Worm (Caenorhabditis elegans) whole organism, young adult: ENCODE data around the gene tre-2.

ENCODE experiments used
- B0261.1 ChIP-seq: sonication (generic microtip); optimal IDR thresholded peaks from 2 replicates; lab custom pipeline; 2016; ENCODE audit warnings: mild to moderate bottlenecking, missing genetic modification characterization, moderate library complexity, missing compliant biosample characterization
- C17E4.6 ChIP-seq: fragments of 200-800 bp; sonication (Bioruptor generic); IDR thresholded peaks from 2 replicates; pipeline ENCODE4 v1.3.6; 2022; ENCODE audit warnings: missing genetic modification reagents, missing genetic modification characterization, missing compliant biosample characterization
- F33H1.4 ChIP-seq: fragments of 200-800 bp; sonication (Bioruptor generic); IDR thresholded peaks from 2 replicates; pipeline ENCODE4 v1.3.6; 2022; ENCODE audit warnings: missing genetic modification reagents, missing genetic modification characterization, missing compliant biosample characterization
- F49E8.2 ChIP-seq: sonication (generic microtip); optimal IDR thresholded peaks from 3 replicates; lab custom pipeline; 2017; ENCODE audit warnings: missing genetic modification characterization, mild to moderate bottlenecking, missing compliant biosample characterization, antibody characterized with exemption, moderate library complexity; ENCODE audit not compliant: insufficient read depth
- Y53F4B.3 ChIP-seq: fragments of 200-800 bp; sonication (Bioruptor generic); IDR thresholded peaks from 2 replicates; pipeline ENCODE4 v1.3.6; 2022; ENCODE audit warnings: missing genetic modification reagents, missing genetic modification characterization, missing compliant biosample characterization
- Y53G8AR.9 ChIP-seq: fragments of 200-800 bp; sonication (Bioruptor generic); conservative IDR thresholded peaks from 2 replicates; pipeline ENCODE4 v1.3.6; 2022; ENCODE audit warnings: missing genetic modification reagents, missing genetic modification characterization, missing compliant biosample characterization
- Y56A3A.18 ChIP-seq: fragments of 200-800 bp; sonication (Bioruptor generic); IDR thresholded peaks from 2 replicates; pipeline ENCODE4 v1.3.6; 2022; ENCODE audit warnings: missing genetic modification reagents, missing genetic modification characterization, missing compliant biosample characterization
- ZK185.1 ChIP-seq: sonication (generic microtip); optimal IDR thresholded peaks from 2 replicates; lab custom pipeline; 2016; ENCODE audit warnings: mild to moderate bottlenecking, missing genetic modification characterization, missing compliant biosample characterization; ENCODE audit not compliant: poor library complexity, severe bottlenecking
- akir-1 ChIP-seq: fragments of 200-800 bp; sonication (Bioruptor generic); optimal IDR thresholded peaks from 2 replicates; lab custom pipeline; 2018; ENCODE audit warnings: mild to moderate bottlenecking, missing genetic modification characterization, moderate library complexity, missing compliant biosample characterization
- atf-7 ChIP-seq: sonication (generic microtip); optimal IDR thresholded peaks from 2 replicates; lab custom pipeline; 2017; ENCODE audit warnings: mild to moderate bottlenecking, missing genetic modification characterization, missing compliant biosample characterization
- attf-3 ChIP-seq: fragments of 200-800 bp; sonication (Bioruptor generic); conservative IDR thresholded peaks from 2 replicates; pipeline ENCODE4 v1.3.6; 2022; ENCODE audit warnings: missing genetic modification reagents, missing genetic modification characterization, missing compliant biosample characterization
- attf-5 ChIP-seq: fragments of 200-800 bp; sonication (Bioruptor generic); optimal IDR thresholded peaks from 2 replicates; lab custom pipeline; 2018; ENCODE audit warnings: mild to moderate bottlenecking, missing genetic modification characterization, missing compliant biosample characterization
- bed-2 ChIP-seq: fragments of 200-800 bp; sonication (Bioruptor generic); IDR thresholded peaks from 2 replicates; pipeline ENCODE4 v1.3.6; 2022; ENCODE audit warnings: missing genetic modification reagents, missing genetic modification characterization, missing compliant biosample characterization
- ceh-100 ChIP-seq: fragments of 200-800 bp; sonication (Bioruptor generic); IDR thresholded peaks from 2 replicates; pipeline ENCODE4 v1.3.6; 2022; ENCODE audit warnings: missing genetic modification reagents, missing genetic modification characterization, missing compliant biosample characterization
- ceh-27 ChIP-seq: fragments of 200-800 bp; sonication (Bioruptor generic); optimal IDR thresholded peaks from 2 replicates; lab custom pipeline; 2018; ENCODE audit warnings: mild to moderate bottlenecking, missing genetic modification characterization, moderate library complexity, missing compliant biosample characterization
- ceh-58 ChIP-seq: fragments of 200-800 bp; sonication (Bioruptor generic); IDR thresholded peaks from 2 replicates; pipeline ENCODE4 v1.3.6; 2022; ENCODE audit warnings: missing genetic modification characterization, missing compliant biosample characterization
- chd-7 ChIP-seq: sonication (generic microtip); optimal IDR thresholded peaks from 2 replicates; lab custom pipeline; 2016; ENCODE audit warnings: mild to moderate bottlenecking, missing genetic modification characterization, moderate library complexity, missing compliant biosample characterization
- dox-1 ChIP-seq: fragments of 200-800 bp; sonication (Bioruptor generic); IDR thresholded peaks from 2 replicates; pipeline ENCODE4 v1.3.6; 2022; ENCODE audit warnings: missing genetic modification reagents, missing genetic modification characterization, missing compliant biosample characterization
- dpl-1 ChIP-seq: fragments of 150-350 bp; optimal IDR thresholded peaks from 2 replicates; lab custom pipeline; 2014; ENCODE audit warnings: missing biosample characterization, missing genetic modification reagents, missing genetic modification characterization
- egl-18 ChIP-seq: fragments of 200-800 bp; sonication (Bioruptor generic); IDR thresholded peaks from 2 replicates; pipeline ENCODE4 v1.3.6; 2022; ENCODE audit warnings: missing genetic modification reagents, missing genetic modification characterization, missing compliant biosample characterization
- egrh-3 ChIP-seq: fragments of 200-800 bp; sonication (Bioruptor generic); IDR thresholded peaks from 2 replicates; pipeline ENCODE4 v1.3.6; 2022; ENCODE audit warnings: missing genetic modification reagents, missing genetic modification characterization, missing compliant biosample characterization
- him-1 ChIP-seq: sonication (generic microtip); optimal IDR thresholded peaks from 2 replicates; lab custom pipeline; 2016; ENCODE audit warnings: missing genotype, missing genetic modification reagents, missing genetic modification characterization, missing compliant biosample characterization
- hlh-26 ChIP-seq: fragments of 200-800 bp; sonication (Bioruptor generic); conservative IDR thresholded peaks from 2 replicates; pipeline ENCODE4 v1.3.6; 2022; ENCODE audit warnings: missing genetic modification reagents, missing genetic modification characterization, missing compliant biosample characterization
- hmg-1.2 ChIP-seq: fragments of 200-800 bp; sonication (Bioruptor generic); IDR thresholded peaks from 2 replicates; pipeline ENCODE4 v1.3.6; 2022; ENCODE audit warnings: missing genetic modification reagents, missing genetic modification characterization, missing compliant biosample characterization
- hmg-20 ChIP-seq: fragments of 200-800 bp; sonication (Bioruptor generic); IDR thresholded peaks from 2 replicates; pipeline ENCODE4 v1.3.6; 2022; ENCODE audit warnings: missing genetic modification reagents, missing genetic modification characterization, missing compliant biosample characterization
- hrde-1 ChIP-seq: sonication (generic microtip); optimal IDR thresholded peaks from 2 replicates; lab custom pipeline; 2016; ENCODE audit warnings: missing genetic modification characterization, mild to moderate bottlenecking, missing compliant biosample characterization, moderate library complexity, missing genotype, missing genetic modification reagents, borderline replicate concordance
- lin-26 ChIP-seq: fragments of 200-800 bp; sonication (Bioruptor generic); IDR thresholded peaks from 2 replicates; pipeline ENCODE4 v1.3.6; 2022; ENCODE audit warnings: missing genetic modification reagents, missing genetic modification characterization, missing compliant biosample characterization
- lin-35 ChIP-seq, 3 experiments: fragments of 150-350 bp in 2 of 3; sonication (generic microtip) in 1 of 3; optimal IDR thresholded peaks; 2 replicates each; lab custom pipeline; 2014 to 2018; ENCODE audit warnings: missing biosample characterization in 3 of 3, missing genetic modification characterization in 3 of 3, missing genetic modification reagents in 3 of 3
- lin-40 ChIP-seq: sonication (generic microtip); optimal IDR thresholded peaks from 2 replicates; lab custom pipeline; 2016; ENCODE audit warnings: missing genetic modification characterization, mild to moderate bottlenecking, missing compliant biosample characterization, missing genotype, missing genetic modification reagents
- lir-1 ChIP-seq: fragments of 200-800 bp; sonication (Bioruptor generic); conservative IDR thresholded peaks from 2 replicates; pipeline ENCODE4 v1.3.6; 2022; ENCODE audit warnings: missing genetic modification reagents, missing genetic modification characterization, missing compliant biosample characterization
- lsy-27 ChIP-seq: sonication (generic microtip); optimal IDR thresholded peaks from 2 replicates; lab custom pipeline; 2017; ENCODE audit warnings: missing genetic modification characterization, mild to moderate bottlenecking, missing compliant biosample characterization, antibody characterized with exemption, missing genotype, borderline replicate concordance; ENCODE audit not compliant: insufficient read depth
- madf-3 ChIP-seq: fragments of 200-800 bp; sonication (Bioruptor generic); IDR thresholded peaks from 2 replicates; pipeline ENCODE4 v1.3.6; 2022; ENCODE audit warnings: missing genetic modification reagents, missing genetic modification characterization, missing compliant biosample characterization
- mcd-1 ChIP-seq: fragments of 200-800 bp; sonication (Bioruptor generic); IDR thresholded peaks from 2 replicates; pipeline ENCODE4 v1.3.6; 2022; ENCODE audit warnings: missing genetic modification reagents, missing genetic modification characterization, missing compliant biosample characterization
- mel-28 ChIP-seq: sonication (generic microtip); optimal IDR thresholded peaks from 2 replicates; lab custom pipeline; 2016; ENCODE audit warnings: borderline replicate concordance, mild to moderate bottlenecking, missing genetic modification characterization, missing compliant biosample characterization
- nfya-1 ChIP-seq: sonication (generic microtip); optimal IDR thresholded peaks from 2 replicates; lab custom pipeline; 2017; ENCODE audit warnings: antibody characterized with exemption, missing compliant biosample characterization, missing genetic modification characterization, borderline replicate concordance; ENCODE audit not compliant: insufficient read depth
- nhr-27 ChIP-seq: fragments of 200-800 bp; sonication (Bioruptor generic); optimal IDR thresholded peaks from 2 replicates; lab custom pipeline; 2018; ENCODE audit warnings: mild to moderate bottlenecking, missing genetic modification characterization, moderate library complexity, missing compliant biosample characterization
- sdz-38 ChIP-seq: sonication (generic microtip); optimal IDR thresholded peaks from 2 replicates; lab custom pipeline; 2016; ENCODE audit warnings: missing genotype, missing genetic modification characterization, missing compliant biosample characterization
- snpc-1.1 ChIP-seq: sonication (generic microtip); optimal IDR thresholded peaks from 2 replicates; lab custom pipeline; 2017; ENCODE audit warnings: missing genetic modification characterization, mild to moderate bottlenecking, missing compliant biosample characterization, antibody characterized with exemption, moderate library complexity, missing genotype, missing genetic modification reagents; ENCODE audit not compliant: insufficient read depth
- snpc-3.4 ChIP-seq: sonication (generic microtip); optimal IDR thresholded peaks from 2 replicates; lab custom pipeline; 2017; ENCODE audit warnings: missing genetic modification characterization, mild to moderate bottlenecking, missing compliant biosample characterization, antibody characterized with exemption, moderate library complexity, missing genotype, missing genetic modification reagents
- snpc-4 ChIP-seq, 5 experiments: fragments of 150-350 bp in 1 of 5; sonication (generic microtip) in 4 of 5; optimal IDR thresholded peaks; 2 replicates each; lab custom pipeline; 2014 to 2018; ENCODE audit warnings: missing genetic modification characterization in 5 of 5, missing biosample characterization in 3 of 5, antibody characterized with exemption in 2 of 5, mild to moderate bottlenecking in 2 of 5, missing compliant biosample characterization in 2 of 5, missing genotype in 2 of 5, moderate library complexity in 2 of 5, missing genetic modification reagents in 1 of 5
- sptf-2 ChIP-seq: fragments of 200-800 bp; sonication (Bioruptor generic); optimal IDR thresholded peaks from 2 replicates; lab custom pipeline; 2018; ENCODE audit warnings: mild to moderate bottlenecking, missing genetic modification characterization, missing compliant biosample characterization
- tbx-9 ChIP-seq: sonication (generic microtip); optimal IDR thresholded peaks from 2 replicates; lab custom pipeline; 2016; ENCODE audit warnings: borderline replicate concordance, missing genetic modification characterization, inconsistent platforms, missing compliant biosample characterization
- ztf-3 ChIP-seq: fragments of 200-800 bp; sonication (Bioruptor generic); optimal IDR thresholded peaks from 2 replicates; lab custom pipeline; 2018; ENCODE audit warnings: mild to moderate bottlenecking, missing genetic modification characterization, missing compliant biosample characterization

tre-2 gene

DNA sequence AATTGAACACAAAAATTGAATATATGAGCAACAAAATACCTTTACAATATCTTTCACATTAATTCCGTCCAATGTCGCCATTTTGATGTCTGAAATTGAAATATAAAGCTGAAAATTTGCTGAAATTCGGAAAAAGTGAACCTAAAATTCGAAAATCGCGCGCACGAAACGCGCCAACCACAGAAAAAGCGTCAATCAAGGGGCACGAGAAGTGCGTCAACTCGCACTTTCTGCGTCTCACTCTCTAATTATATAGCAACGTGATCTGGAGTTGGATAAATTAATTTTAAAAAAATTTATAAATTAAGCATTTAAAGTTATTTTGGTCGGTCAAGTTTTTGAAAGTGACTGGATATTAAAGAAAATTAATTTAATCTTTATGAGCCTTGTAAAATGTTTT lies 36.1 kb upstream of the tre-2 start, which contains the start of gene ruvb-2 (continued):
- no peak for TF ChIP-seq hmg-20 (GFP tag; lab: Robert Waterston, UW)
- peak; percentile 65; the same call in 1 of the 2 replicates for TF ChIP-seq attf-3
- no peak for TF ChIP-seq atf-7 (tag; lab: Kevin White, UChicago)
- peak; percentile 69 for TF ChIP-seq dpl-1 (GFP tag; lab: Kevin White, UChicago)
- TF ChIP-seq chd-7 (tag; lab: Kevin White, UChicago), result no peak
- TF ChIP-seq ceh-27 (GFP tag; lab: Kevin White, UChicago), result no peak
- no peak; the same call in 1 of the 2 replicates for TF ChIP-seq dox-1
- peak; percentile 63 for TF ChIP-seq snpc-3.4 (tag; lab: Kevin White, UChicago)
- TF ChIP-seq bed-2 (GFP tag; lab: Robert Waterston, UW), result no peak
- TF ChIP-seq lin-40 (tag; lab: Kevin White, UChicago), result no peak
- TF ChIP-seq nfya-1 (tag; lab: Kevin White, UChicago), result no peak
- peak; percentile 74 for TF ChIP-seq snpc-4 (GFP tag; optimal IDR thresholded peaks at IDR 0.05; lab: Kevin White, UChicago)
- peak; percentile 79 to 91 (median 86) for TF ChIP-seq snpc-4 (tag; optimal IDR thresholded peaks at IDR 0.05; lab: Kevin White, UChicago)
- no peak for TF ChIP-seq egrh-3 (GFP tag; lab: Robert Waterston, UW)
- no peak for TF ChIP-seq hlh-26 (GFP tag; lab: Robert Waterston, UW)
- no peak for TF ChIP-seq F49E8.2 (tag; lab: Kevin White, UChicago)
- no peak for TF ChIP-seq sdz-38 (tag; lab: Kevin White, UChicago)
- TF ChIP-seq Y53F4B.3 (GFP tag; lab: Robert Waterston, UW), result no peak
- TF ChIP-seq lin-35 (GFP tag; optimal IDR thresholded peaks at IDR 0.05; lab: Kevin White, UChicago), result peak in 1 of 3 experiments; percentile 81
- TF ChIP-seq akir-1, result no peak
- peak; percentile 26; the same call in 1 of the 2 replicates for TF ChIP-seq ceh-100 (GFP tag; lab: Robert Waterston, UW)
- 0 out of 2 replicates have a peak, but pooled peaks have one; percentile 22 for TF ChIP-seq Y56A3A.18 (GFP tag; lab: Robert Waterston, UW)
- 0 out of 2 replicates have a peak, but pooled peaks have one; percentile 31 for TF ChIP-seq lir-1 (GFP tag; lab: Robert Waterston, UW)
- peak; percentile 52 for TF ChIP-seq ZK185.1 (tag; lab: Kevin White, UChicago)
- peak; percentile 31 for TF ChIP-seq snpc-1.1 (tag; lab: Kevin White, UChicago)
- TF ChIP-seq mcd-1 (GFP tag; lab: Robert Waterston, UW), result peak; percentile 83
- TF ChIP-seq sptf-2 (GFP tag; lab: Kevin White, UChicago), result no peak
- TF ChIP-seq tbx-9 (tag; lab: Kevin White, UChicago), result no peak
- no peak for TF ChIP-seq mel-28 (tag; lab: Kevin White, UChicago)
- TF ChIP-seq hmg-1.2, result peak; percentile 57

DNA sequence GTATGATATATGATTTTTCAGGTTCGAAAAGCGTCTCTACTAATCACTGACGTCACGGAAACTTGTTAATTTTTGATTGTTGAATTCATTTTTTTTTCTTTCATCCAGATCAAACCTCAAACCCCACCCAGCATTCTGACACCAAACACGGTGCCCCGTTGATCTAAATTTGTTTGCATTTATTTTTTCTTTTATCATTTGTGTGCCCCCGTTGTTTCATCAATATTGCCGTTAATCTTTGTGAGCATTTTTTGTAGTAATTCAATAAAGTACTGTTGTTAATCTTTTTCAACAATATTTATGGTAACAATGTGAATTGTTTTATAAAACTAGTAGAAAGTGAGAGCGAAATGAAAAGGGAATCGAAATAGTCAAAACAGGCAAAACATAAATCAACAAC lies 33.6 kb upstream of the tre-2 start:
- 0 out of 2 replicates have a peak, but pooled peaks have one; percentile 57 for TF ChIP-seq Y53G8AR.9 (GFP tag; lab: Robert Waterston, UW)
- no peak for TF ChIP-seq nhr-27 (tag; lab: Kevin White, UChicago)
- no peak for TF ChIP-seq sptf-2 (GFP tag; lab: Kevin White, UChicago)
- TF ChIP-seq hrde-1 (tag; lab: Kevin White, UChicago), result peak; percentile 25
- no peak for TF ChIP-seq chd-7 (tag; lab: Kevin White, UChicago)
- TF ChIP-seq Y56A3A.18 (GFP tag; lab: Robert Waterston, UW), result peak; percentile 70; the same call in 1 of the 2 replicates
- TF ChIP-seq ztf-3 (GFP tag; lab: Kevin White, UChicago), result no peak
- no peak for TF ChIP-seq atf-7 (tag; lab: Kevin White, UChicago)
- TF ChIP-seq B0261.1, result no peak
- peak; percentile 47 for TF ChIP-seq snpc-1.1 (tag; lab: Kevin White, UChicago)
- TF ChIP-seq snpc-4 (GFP tag; optimal IDR thresholded peaks at IDR 0.05; lab: Kevin White, UChicago), result no peak
- peak in 2 of 4 experiments; percentile 35 to 56 for TF ChIP-seq snpc-4 (tag; optimal IDR thresholded peaks at IDR 0.05; lab: Kevin White, UChicago)
- no peak for TF ChIP-seq snpc-3.4 (tag; lab: Kevin White, UChicago)
- TF ChIP-seq ceh-58 (GFP tag; lab: Robert Waterston, UW), result no peak
- TF ChIP-seq madf-3 (GFP tag; lab: Robert Waterston, UW), result 0 out of 2 replicates have a peak, but pooled peaks have one; percentile 55
- TF ChIP-seq egl-18 (GFP tag; lab: Robert Waterston, UW), result no peak
- no peak for TF ChIP-seq attf-5 (GFP tag; lab: Kevin White, UChicago)
- TF ChIP-seq C17E4.6 (GFP tag; lab: Robert Waterston, UW), result no peak
- TF ChIP-seq lin-26 (GFP tag; lab: Robert Waterston, UW), result 0 out of 2 replicates have a peak, but pooled peaks have one; percentile 49
- no peak for TF ChIP-seq Y53F4B.3 (GFP tag; lab: Robert Waterston, UW)
- no peak for TF ChIP-seq lsy-27 (tag; lab: Kevin White, UChicago)
- TF ChIP-seq F33H1.4 (GFP tag; lab: Robert Waterston, UW), result 0 out of 2 replicates have a peak, but pooled peaks have one; percentile 20
- TF ChIP-seq him-1 (tag; lab: Kevin White, UChicago), result peak; percentile 64
